Fruit fly (Drosophila melanogaster): Measurements from ENCODE around the gene S.
A peak's percentile ranks its signal among the peaks of the same experiment; 100 is the strongest.

The S gene

dm6 chr2L:1091675-1092074, 14.1 kb upstream of the S start:
- no peak for TF ChIP-seq dsf (GFP tag; optimal IDR thresholded peaks at IDR 0.05; ENCODE audit: borderline replicate concordance)
- TF ChIP-seq Vsx2 (GFP tag; optimal IDR thresholded peaks at IDR 0.05; ENCODE audit: partially characterized antibody), result no peak
- no peak for TF ChIP-seq Jra (GFP tag; optimal IDR thresholded peaks at IDR 0.05)

- TF ChIP-seq psq (GFP tag; optimal IDR thresholded peaks at IDR 0.05), result no peak
- TF ChIP-seq foxo (GFP tag; optimal IDR thresholded peaks at IDR 0.05), result peak in 1 of 2 experiments; percentile 24
- TF ChIP-seq jim (GFP tag; optimal IDR thresholded peaks at IDR 0.05), result no peak
- peak; percentile 16 for TF ChIP-seq rgr (GFP tag; optimal IDR thresholded peaks at IDR 0.05)
- no peak for TF ChIP-seq Hr83 (GFP tag; optimal IDR thresholded peaks at IDR 0.05; ENCODE audit: poor library complexity, severe bottlenecking)
- TF ChIP-seq sv (GFP tag; optimal IDR thresholded peaks at IDR 0.05), result no peak
- no peak for TF ChIP-seq Hnf4 (GFP tag; optimal IDR thresholded peaks at IDR 0.05)
- no peak for TF ChIP-seq Mio (GFP tag; optimal IDR thresholded peaks at IDR 0.05)
Observed at dm6 chr2L:1086312-1086906, 8.8 kb upstream of the S start.

dm6 chr2L:1082668-1083067, 5.1 kb upstream of the S start:
- TF ChIP-seq Myc (optimal IDR thresholded peaks at IDR 0.05) (no peak), brk (GFP tag; optimal IDR thresholded peaks at IDR 0.05) (no peak), Mio (GFP tag; optimal IDR thresholded peaks at IDR 0.05) (no peak), CG32264 (GFP tag; optimal IDR thresholded peaks at IDR 0.05) (no peak), ey (GFP tag; optimal IDR thresholded peaks at IDR 0.05) (no peak), pan (optimal IDR thresholded peaks at IDR 0.05) (no peak), br (GFP tag; optimal IDR thresholded peaks at IDR 0.05) (no peak), Hr83 (GFP tag; optimal IDR thresholded peaks at IDR 0.05; ENCODE audit: poor library complexity, severe bottlenecking) (no peak), GATAd (GFP tag; optimal IDR thresholded peaks at IDR 0.05) (no peak), dl (GFP tag; optimal IDR thresholded peaks at IDR 0.05; ENCODE audit: insufficient read depth in 1 of 2, partially characterized antibody in 2 of 2) (no peak), sv (GFP tag; optimal IDR thresholded peaks at IDR 0.05) (no peak), dmrt93B (GFP tag; optimal IDR thresholded peaks at IDR 0.05) (no peak), woc (GFP tag; optimal IDR thresholded peaks at IDR 0.05) (no peak), dsf (GFP tag; optimal IDR thresholded peaks at IDR 0.05; ENCODE audit: borderline replicate concordance) (no peak), Rel (GFP tag; optimal IDR thresholded peaks at IDR 0.05) (no peak), Rel (tag; optimal IDR thresholded peaks at IDR 0.05) (no peak), jim (GFP tag; optimal IDR thresholded peaks at IDR 0.05) (no peak), OdsH (GFP tag; optimal IDR thresholded peaks at IDR 0.05) (no peak), h (GFP tag; optimal IDR thresholded peaks at IDR 0.05) (no peak), N (GFP tag; optimal IDR thresholded peaks at IDR 0.05) (no peak)

dm6 chr2L:1080802-1081464, 3.3 kb upstream of the S start, which contains the start of gene Atg4a:
TSS of gene Atg4a (plus strand) at chr2L:1080911.
- TF ChIP-seq Myc (optimal IDR thresholded peaks at IDR 0.05) (no peak), rgr (GFP tag; optimal IDR thresholded peaks at IDR 0.05) (no peak), N (GFP tag; optimal IDR thresholded peaks at IDR 0.05) (no peak), usp (GFP tag; optimal IDR thresholded peaks at IDR 0.05) (no peak), sage (GFP tag; optimal IDR thresholded peaks at IDR 0.05) (no peak), dl (GFP tag; optimal IDR thresholded peaks at IDR 0.05; ENCODE audit: insufficient read depth in 1 of 2, partially characterized antibody in 2 of 2) (no peak), ey (GFP tag; optimal IDR thresholded peaks at IDR 0.05) (no peak), Vsx2 (GFP tag; optimal IDR thresholded peaks at IDR 0.05; ENCODE audit: partially characterized antibody) (no peak), CG32264 (GFP tag; optimal IDR thresholded peaks at IDR 0.05) (no peak), lola (GFP tag; optimal IDR thresholded peaks at IDR 0.05) (no peak), h (GFP tag; optimal IDR thresholded peaks at IDR 0.05) (no peak), sv (GFP tag; optimal IDR thresholded peaks at IDR 0.05) (no peak), CG9705 (GFP tag; optimal IDR thresholded peaks at IDR 0.05) (no peak), woc (GFP tag; optimal IDR thresholded peaks at IDR 0.05) (no peak), Hr78 (GFP tag; optimal IDR thresholded peaks at IDR 0.05) (no peak), HLH106 (tag; optimal IDR thresholded peaks at IDR 0.05) (no peak), pan (optimal IDR thresholded peaks at IDR 0.05) (no peak), jim (GFP tag; optimal IDR thresholded peaks at IDR 0.05) (no peak)

Data from whole organism, wandering third instar larva.